Fruit fly (Drosophila melanogaster) whole organism, embryonic: ENCODE data around the gene usp.

Experiments
- Abd-B ChIP-seq: fragments of 200-800 bp; sonication (Bioruptor generic); optimal IDR thresholded peaks from 2 replicates; lab custom pipeline; 2018; ENCODE audit warnings: missing biosample characterization, mild to moderate bottlenecking, missing genetic modification characterization, moderate library complexity
- B-H2 ChIP-seq: fragments of 200-800 bp; sonication (Bioruptor generic); optimal IDR thresholded peaks from 2 replicates; lab custom pipeline; 2018; ENCODE audit warnings: missing biosample characterization, mild to moderate bottlenecking, missing genetic modification characterization
- CG11093 ChIP-seq: fragments of 200-800 bp; sonication (Bioruptor generic); IDR thresholded peaks from 3 replicates; pipeline ENCODE4 v1.3.6; 2022; ENCODE audit warnings: missing biosample characterization, missing genetic modification characterization
- CG11398 ChIP-seq: fragments of 200-800 bp; sonication (Bioruptor generic); optimal IDR thresholded peaks from 2 replicates; lab custom pipeline; 2016; ENCODE audit warnings: missing biosample characterization, missing genetic modification characterization
- CG11504 ChIP-seq: fragments of 200-800 bp; sonication (Bioruptor generic); optimal IDR thresholded peaks from 3 replicates; lab custom pipeline; 2019; ENCODE audit warnings: missing biosample characterization, mild to moderate bottlenecking, missing genetic modification characterization, moderate library complexity
- CG11696 ChIP-seq: fragments of 200-800 bp; sonication (Bioruptor generic); IDR thresholded peaks from 2 replicates; pipeline ENCODE4 v1.3.6; 2022; ENCODE audit warnings: missing biosample characterization, missing genetic modification characterization
- CG12104 ChIP-seq: fragments of 200-800 bp; sonication (Bioruptor generic); optimal IDR thresholded peaks from 3 replicates; lab custom pipeline; 2016; ENCODE audit warnings: missing biosample characterization, missing genetic modification characterization
- CG12299 ChIP-seq: fragments of 200-800 bp; sonication (Bioruptor generic); optimal IDR thresholded peaks from 2 replicates; lab custom pipeline; 2018; ENCODE audit warnings: missing biosample characterization, mild to moderate bottlenecking, missing genetic modification characterization
- CG12942 ChIP-seq: fragments of 200-800 bp; sonication (Bioruptor generic); optimal IDR thresholded peaks from 3 replicates; lab custom pipeline; 2016; ENCODE audit warnings: missing biosample characterization, missing genetic modification characterization
- CG1529 ChIP-seq: fragments of 200-800 bp; sonication (Bioruptor generic); optimal IDR thresholded peaks from 3 replicates; lab custom pipeline; 2018; ENCODE audit warnings: missing biosample characterization, missing genetic modification characterization
- CG33213 ChIP-seq: fragments of 200-800 bp; sonication (Bioruptor generic); optimal IDR thresholded peaks from 3 replicates; lab custom pipeline; 2016; ENCODE audit warnings: missing biosample characterization, missing genetic modification characterization
- CG33557 ChIP-seq: fragments of 200-800 bp; sonication (Bioruptor generic); optimal IDR thresholded peaks from 2 replicates; lab custom pipeline; 2019; ENCODE audit warnings: missing biosample characterization, mild to moderate bottlenecking, missing genetic modification characterization, moderate library complexity
- CG4328 ChIP-seq: fragments of 200-800 bp; sonication (Bioruptor generic); optimal IDR thresholded peaks from 3 replicates; lab custom pipeline; 2017; ENCODE audit warnings: missing biosample characterization, missing genetic modification reagents, missing genetic modification characterization
- CG5180 ChIP-seq: fragments of 200-800 bp; sonication (Bioruptor generic); optimal IDR thresholded peaks from 3 replicates; lab custom pipeline; 2017; ENCODE audit warnings: missing biosample characterization, missing genetic modification characterization, mild to moderate bottlenecking, moderate library complexity, missing genetic modification reagents
- CG5953 ChIP-seq: fragments of 200-800 bp; sonication (Bioruptor generic); IDR thresholded peaks from 2 replicates; pipeline ENCODE4 v1.3.6; 2022; ENCODE audit warnings: missing biosample characterization, missing genetic modification characterization
- CG7839 ChIP-seq: fragments of 200-800 bp; sonication (Bioruptor generic); optimal IDR thresholded peaks from 3 replicates; lab custom pipeline; 2018; ENCODE audit warnings: missing biosample characterization, mild to moderate bottlenecking, missing genetic modification characterization, moderate library complexity
- CG9215 ChIP-seq: fragments of 200-800 bp; sonication (Bioruptor generic); IDR thresholded peaks from 2 replicates; pipeline ENCODE4 v1.3.6; 2022; ENCODE audit warnings: missing biosample characterization, missing genetic modification characterization
- CG9876 ChIP-seq: fragments of 200-800 bp; sonication (Bioruptor generic); optimal IDR thresholded peaks from 2 replicates; lab custom pipeline; 2016; ENCODE audit warnings: missing biosample characterization, missing genetic modification characterization
- Dfd ChIP-seq, 2 experiments: fragments of >200 bp; optimal IDR thresholded peaks; 2 replicates each; lab custom pipeline; 2017; ENCODE audit warnings: missing biosample characterization in 2 of 2, missing genetic modification characterization in 2 of 2
- ERR ChIP-seq: fragments of 200-800 bp; sonication (Bioruptor generic); optimal IDR thresholded peaks from 2 replicates; lab custom pipeline; 2016; ENCODE audit warnings: missing biosample characterization, missing genetic modification characterization
- Gug ChIP-seq: fragments of 200-800 bp; sonication (Bioruptor generic); IDR thresholded peaks from 4 replicates; pipeline ENCODE4 v1.3.6; 2022; ENCODE audit warnings: missing biosample characterization, missing genetic modification characterization
- Hand ChIP-seq: fragments of 200-800 bp; sonication (Bioruptor generic); optimal IDR thresholded peaks from 2 replicates; lab custom pipeline; 2017; ENCODE audit warnings: mild to moderate bottlenecking, missing biosample characterization, missing genetic modification reagents, missing genetic modification characterization
- Kr ChIP-seq: fragments of 200-800 bp; sonication (Bioruptor generic); optimal IDR thresholded peaks from 2 replicates; lab custom pipeline; 2017; ENCODE audit warnings: missing biosample characterization, mild to moderate bottlenecking, missing genetic modification characterization
- NC2α ChIP-seq: fragments of 200-800 bp; sonication (Bioruptor generic); optimal IDR thresholded peaks from 2 replicates; lab custom pipeline; 2016; ENCODE audit warnings: missing biosample characterization, missing genetic modification characterization
- Nf-YB ChIP-seq: fragments of 200-800 bp; sonication (Bioruptor generic); optimal IDR thresholded peaks from 3 replicates; lab custom pipeline; 2019; ENCODE audit warnings: missing biosample characterization, mild to moderate bottlenecking, missing genetic modification characterization, moderate library complexity
- Optix ChIP-seq: fragments of 200-800 bp; sonication (Bioruptor generic); IDR thresholded peaks from 3 replicates; pipeline ENCODE4 v1.3.6; 2022; ENCODE audit warnings: missing biosample characterization, missing genetic modification characterization
- Spps ChIP-seq: fragments of 200-800 bp; sonication (Bioruptor generic); optimal IDR thresholded peaks from 2 replicates; lab custom pipeline; 2018; ENCODE audit warnings: missing biosample characterization, mild to moderate bottlenecking, missing genetic modification characterization
- Taf1 ChIP-seq: fragments of 200-800 bp; sonication (Bioruptor generic); IDR thresholded peaks from 2 replicates; pipeline ENCODE4 v1.3.6; 2022; ENCODE audit warnings: missing biosample characterization, missing genetic modification characterization
- Xbp1 ChIP-seq: fragments of 200-800 bp; sonication (Bioruptor generic); optimal IDR thresholded peaks from 3 replicates; lab custom pipeline; 2016; ENCODE audit warnings: missing biosample characterization, mild to moderate bottlenecking, missing genetic modification characterization
- Xrp1 ChIP-seq: fragments of 200-800 bp; sonication (Bioruptor generic); IDR thresholded peaks from 2 replicates; pipeline ENCODE4 v1.3.6; 2022; ENCODE audit warnings: missing biosample characterization, missing genetic modification characterization
- ase ChIP-seq: fragments of 200-800 bp; sonication (Bioruptor generic); IDR thresholded peaks from 3 replicates; pipeline ENCODE4 v1.3.6; 2022; ENCODE audit warnings: missing biosample characterization, missing genetic modification characterization
- bbx ChIP-seq: fragments of 200-800 bp; sonication (Bioruptor generic); IDR thresholded peaks from 2 replicates; pipeline ENCODE4 v1.3.6; 2022; ENCODE audit warnings: missing biosample characterization, missing genetic modification characterization; ENCODE audit not compliant: partially characterized antibody
- croc ChIP-seq: fragments of 200-800 bp; sonication (Bioruptor generic); conservative IDR thresholded peaks from 3 replicates; pipeline ENCODE4 v1.3.6; 2022; ENCODE audit warnings: missing biosample characterization, missing genetic modification characterization
- crol ChIP-seq: fragments of 200-800 bp; sonication (Bioruptor generic); IDR thresholded peaks from 2 replicates; pipeline ENCODE4 v1.3.6; 2022; ENCODE audit warnings: missing biosample characterization, missing genetic modification characterization
- danr ChIP-seq: fragments of 200-800 bp; sonication (Bioruptor generic); IDR thresholded peaks from 2 replicates; pipeline ENCODE4 v1.3.6; 2022; ENCODE audit warnings: missing biosample characterization, missing genetic modification characterization
- ewg ChIP-seq: fragments of 200-800 bp; sonication (Bioruptor generic); optimal IDR thresholded peaks from 3 replicates; lab custom pipeline; 2017; ENCODE audit warnings: mild to moderate bottlenecking, missing biosample characterization, missing genetic modification reagents, missing genetic modification characterization
- fd102C ChIP-seq: fragments of 200-800 bp; sonication (Bioruptor generic); optimal IDR thresholded peaks from 2 replicates; lab custom pipeline; 2018; ENCODE audit warnings: missing biosample characterization, mild to moderate bottlenecking, missing genetic modification characterization, moderate library complexity
- fu2 ChIP-seq: fragments of 200-800 bp; sonication (Bioruptor generic); optimal IDR thresholded peaks from 2 replicates; lab custom pipeline; 2016; ENCODE audit warnings: missing biosample characterization, missing genetic modification characterization
- gsb-n ChIP-seq: fragments of 200-800 bp; sonication (Bioruptor generic); optimal IDR thresholded peaks from 3 replicates; lab custom pipeline; 2018; ENCODE audit warnings: missing biosample characterization, mild to moderate bottlenecking, missing genetic modification characterization
- her ChIP-seq: fragments of 200-800 bp; sonication (Bioruptor generic); optimal IDR thresholded peaks from 2 replicates; lab custom pipeline; 2016; ENCODE audit warnings: missing biosample characterization, missing genetic modification characterization
- jigr1 ChIP-seq: fragments of 200-800 bp; sonication (Bioruptor generic); IDR thresholded peaks from 3 replicates; pipeline ENCODE4 v1.3.6; 2022; ENCODE audit warnings: missing biosample characterization, missing genetic modification characterization
- mam ChIP-seq: fragments of 200-800 bp; sonication (Bioruptor generic); optimal IDR thresholded peaks from 3 replicates; lab custom pipeline; 2016; ENCODE audit warnings: missing biosample characterization, missing genetic modification characterization
- nerfin-2 ChIP-seq: fragments of 200-800 bp; sonication (Bioruptor generic); IDR thresholded peaks from 2 replicates; pipeline ENCODE4 v1.3.6; 2022; ENCODE audit warnings: missing biosample characterization, missing genetic modification characterization; ENCODE audit not compliant: partially characterized antibody
- nmo ChIP-seq: fragments of 200-800 bp; sonication (Bioruptor generic); optimal IDR thresholded peaks from 2 replicates; lab custom pipeline; 2018; ENCODE audit warnings: missing biosample characterization, mild to moderate bottlenecking, missing genetic modification characterization, moderate library complexity
- nom ChIP-seq: fragments of 200-800 bp; sonication (Bioruptor generic); optimal IDR thresholded peaks from 2 replicates; lab custom pipeline; 2017; ENCODE audit warnings: missing biosample characterization, missing genetic modification characterization, mild to moderate bottlenecking, moderate library complexity, missing genetic modification reagents
- pita ChIP-seq: fragments of 200-800 bp; sonication (Bioruptor generic); optimal IDR thresholded peaks from 2 replicates; lab custom pipeline; 2017; ENCODE audit warnings: missing biosample characterization, mild to moderate bottlenecking, missing genetic modification characterization
- pum ChIP-seq: fragments of 200-800 bp; sonication (Bioruptor generic); optimal IDR thresholded peaks from 2 replicates; lab custom pipeline; 2016; ENCODE audit warnings: missing biosample characterization, missing genetic modification characterization
- repo ChIP-seq: fragments of 200-800 bp; sonication (Bioruptor generic); optimal IDR thresholded peaks from 2 replicates; lab custom pipeline; 2016; ENCODE audit warnings: missing biosample characterization, missing genetic modification characterization
- tgo ChIP-seq: fragments of 200-800 bp; sonication (Bioruptor generic); IDR thresholded peaks from 3 replicates; pipeline ENCODE4 v1.3.6; 2022; ENCODE audit warnings: missing biosample characterization, missing genetic modification characterization
- unpg ChIP-seq: fragments of 200-800 bp; sonication (Bioruptor generic); optimal IDR thresholded peaks from 3 replicates; lab custom pipeline; 2018; ENCODE audit warnings: missing biosample characterization, mild to moderate bottlenecking, missing genetic modification characterization, moderate library complexity

The usp gene

dm6 chrX:2041312-2041918 lies 696 bp downstream of the usp start, which contains the start of gene CG4313 (continued):
- TF ChIP-seq Spps (tag; lab: Kevin White, UChicago) (peak; percentile 40), CG11504 (tag; lab: Kevin White, UChicago) (peak; percentile 73), CG7839 (tag; lab: Kevin White, UChicago) (peak; percentile 74), CG9215 (GFP tag; lab: Robert Waterston, UW) (peak; percentile 79), Nf-YB (GFP tag; lab: Kevin White, UChicago) (peak; percentile 36), Xbp1 (peak; percentile 77), tgo (GFP tag; lab: Robert Waterston, UW) (peak; percentile 70), mam (GFP tag; lab: Kevin White, UChicago) (peak; percentile 87), ewg (GFP tag; lab: Kevin White, UChicago) (peak; percentile 68), CG4328 (peak; percentile 61), nmo (peak; percentile 70), B-H2 (GFP tag; lab: Kevin White, UChicago) (peak; percentile 58), crol (no peak), Gug (peak; percentile 77; the same call in 3 of the 4 replicates), unpg (GFP tag; lab: Kevin White, UChicago) (peak; percentile 57), CG33557 (GFP tag; lab: Kevin White, UChicago) (peak; percentile 51), CG9876 (GFP tag; lab: Kevin White, UChicago) (peak; percentile 33), nom (GFP tag; lab: Kevin White, UChicago) (no peak), repo (GFP tag; lab: Kevin White, UChicago) (peak; percentile 52), bbx (GFP tag; lab: Robert Waterston, UW) (peak; percentile 80), CG5180 (GFP tag; lab: Kevin White, UChicago) (peak; percentile 14), CG11696 (GFP tag; lab: Robert Waterston, UW) (no peak), Hand (no peak), her (GFP tag; lab: Kevin White, UChicago) (peak; percentile 65), pita (GFP tag; lab: Kevin White, UChicago) (no peak), CG11398 (peak; percentile 71), CG5953 (GFP tag; lab: Robert Waterston, UW) (no peak), CG1529 (GFP tag; lab: Kevin White, UChicago) (no peak), pum (peak; percentile 67), croc (GFP tag; lab: Robert Waterston, UW) (peak; percentile 56; the same call in 1 of the 3 replicates), CG12942 (GFP tag; lab: Kevin White, UChicago) (peak; percentile 46), Taf1 (GFP tag; lab: Robert Waterston, UW) (peak; percentile 53), CG11093 (no peak), Abd-B (peak; percentile 62), danr (GFP tag; lab: Robert Waterston, UW) (0 out of 2 replicates have a peak, but pooled peaks have one; percentile 51), fd102C (no peak), Optix (0 out of 3 replicates have a peak, but pooled peaks have one; percentile 48), NC2α (GFP tag; lab: Kevin White, UChicago) (peak; percentile 1), nerfin-2 (GFP tag; lab: Robert Waterston, UW) (peak; percentile 76), CG12299 (tag; lab: Kevin White, UChicago) (peak; percentile 49), ase (GFP tag; lab: Robert Waterston, UW) (no peak), Xrp1 (GFP tag; lab: Robert Waterston, UW) (peak; percentile 67; the same call in 1 of the 2 replicates), CG33213 (GFP tag; lab: Kevin White, UChicago) (peak; percentile 24), jigr1 (GFP tag; lab: Robert Waterston, UW) (no peak), ERR (peak; percentile 53), Kr (no peak), gsb-n (peak; percentile 37), Dfd (GFP tag; optimal IDR thresholded peaks at IDR 0.05; lab: Kevin White, UChicago) (no peak), fu2 (GFP tag; lab: Kevin White, UChicago) (peak; percentile 34), CG12104 (GFP tag; lab: Kevin White, UChicago) (peak; percentile 60)
